Worm (Caenorhabditis elegans) whole organism, mixed stage, embryonic: ENCODE data around the gene rap-2.

Source experiments
- bed-3 ChIP-seq: fragments of 200-800 bp; sonication (Bioruptor generic); optimal IDR thresholded peaks from 3 replicates; lab custom pipeline; 2018; ENCODE audit warnings: mild to moderate bottlenecking, missing genetic modification characterization, moderate library complexity, missing compliant biosample characterization
- blmp-1 ChIP-seq: fragments of 150-350 bp; optimal IDR thresholded peaks from 2 replicates; lab custom pipeline; 2014; ENCODE audit warnings: missing biosample characterization, missing genetic modification characterization
- ces-1 ChIP-seq: fragments of 150-350 bp; optimal IDR thresholded peaks from 2 replicates; lab custom pipeline; 2014; ENCODE audit warnings: missing biosample characterization, missing genetic modification reagents, missing genetic modification characterization
- drap-1 ChIP-seq: fragments of 200-800 bp; sonication (Bioruptor generic); optimal IDR thresholded peaks from 3 replicates; lab custom pipeline; 2018; ENCODE audit warnings: mild to moderate bottlenecking, missing genetic modification characterization, missing compliant biosample characterization
- hlh-1 ChIP-seq: fragments of 150-350 bp; optimal IDR thresholded peaks from 2 replicates; lab custom pipeline; 2014; ENCODE audit warnings: missing biosample characterization, missing genetic modification reagents, missing genetic modification characterization
- lin-13 ChIP-seq: fragments of 150-350 bp; optimal IDR thresholded peaks from 2 replicates; lab custom pipeline; 2014; ENCODE audit warnings: missing biosample characterization, missing genetic modification characterization
- nhr-237 ChIP-seq: fragments of 150-350 bp; optimal IDR thresholded peaks from 2 replicates; lab custom pipeline; 2014; ENCODE audit warnings: missing biosample characterization, missing genetic modification characterization
- nhr-28 ChIP-seq: fragments of 150-350 bp; optimal IDR thresholded peaks from 2 replicates; lab custom pipeline; 2014; ENCODE audit warnings: missing biosample characterization, missing genetic modification characterization
- snpc-4 ChIP-seq: fragments of 150-350 bp; optimal IDR thresholded peaks from 2 replicates; lab custom pipeline; 2014; ENCODE audit warnings: missing biosample characterization, missing genetic modification characterization
- unc-39 ChIP-seq: fragments of 150-350 bp; optimal IDR thresholded peaks from 2 replicates; lab custom pipeline; 2014; ENCODE audit warnings: missing biosample characterization, missing genetic modification characterization
- unc-62 ChIP-seq: fragments of 150-350 bp; optimal IDR thresholded peaks from 2 replicates; lab custom pipeline; 2014; ENCODE audit warnings: missing biosample characterization, missing genetic modification reagents, missing genetic modification characterization
- ztf-11 ChIP-seq: fragments of 150-350 bp; optimal IDR thresholded peaks from 2 replicates; lab custom pipeline; 2014; ENCODE audit warnings: missing biosample characterization, missing genetic modification characterization

DNA sequence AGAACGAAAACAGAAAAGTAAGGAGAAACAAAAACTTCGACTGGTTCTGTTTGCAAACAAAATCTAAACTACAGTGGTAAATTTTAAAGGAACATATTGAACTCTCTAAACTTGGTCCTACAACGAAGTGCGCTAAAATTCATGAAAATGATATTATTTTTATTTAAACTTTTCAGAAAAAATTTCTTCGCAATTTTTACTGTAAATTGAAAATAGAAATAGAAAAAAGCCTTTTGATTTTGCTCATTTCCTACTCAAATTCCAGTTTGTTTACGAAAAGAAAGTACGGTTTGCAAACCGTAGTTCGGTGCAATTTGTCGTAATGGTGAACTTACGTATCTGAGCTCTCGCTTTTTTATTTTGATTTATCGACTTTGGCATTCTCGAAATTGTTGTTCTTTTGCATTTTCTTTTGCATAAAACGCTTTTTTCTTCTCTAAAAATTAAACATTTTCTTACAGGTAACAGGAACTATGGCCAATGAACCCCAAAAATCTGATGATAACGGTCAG, 2.0 kb upstream of the rap-2 start, which contains the start of gene otub-1:
- TF ChIP-seq nhr-28 (no peak), hlh-1 (tag; lab: Kevin White, UChicago) (no peak), ces-1 (GFP tag; lab: Kevin White, UChicago) (no peak), lin-13 (tag; lab: Kevin White, UChicago) (no peak), nhr-237 (tag; lab: Kevin White, UChicago) (no peak), bed-3 (GFP tag; lab: Kevin White, UChicago) (no peak), blmp-1 (tag; lab: Kevin White, UChicago) (no peak), drap-1 (no peak), snpc-4 (tag; lab: Kevin White, UChicago) (no peak), unc-39 (tag; lab: Kevin White, UChicago) (no peak), ztf-11 (no peak), unc-62 (GFP tag; lab: Kevin White, UChicago) (no peak)
